Fruit fly (Drosophila melanogaster): ENCODE data around the gene SmD2.

The SmD2 gene

dm6 chr3R:6298828-6299227 lies 46.9 kb downstream of the SmD2 start, which contains the start of gene Osi14:
Gene Osi14 (plus strand): TSS chr3R:6299128.
- TF ChIP-seq HLH106 (tag; optimal IDR thresholded peaks at IDR 0.05) (no peak), N (GFP tag; optimal IDR thresholded peaks at IDR 0.05) (no peak), Hr78 (GFP tag; optimal IDR thresholded peaks at IDR 0.05) (no peak), CG32264 (GFP tag; optimal IDR thresholded peaks at IDR 0.05) (no peak), pan (optimal IDR thresholded peaks at IDR 0.05) (no peak), Vsx2 (GFP tag; optimal IDR thresholded peaks at IDR 0.05; ENCODE audit: partially characterized antibody) (no peak), foxo (GFP tag; optimal IDR thresholded peaks at IDR 0.05) (no peak), usp (GFP tag; optimal IDR thresholded peaks at IDR 0.05) (no peak), Hnf4 (GFP tag; optimal IDR thresholded peaks at IDR 0.05) (no peak), CrebA (GFP tag; optimal IDR thresholded peaks at IDR 0.05; ENCODE audit: borderline replicate concordance) (no peak), ey (GFP tag; optimal IDR thresholded peaks at IDR 0.05) (no peak), rgr (GFP tag; optimal IDR thresholded peaks at IDR 0.05) (no peak), Jra (GFP tag; optimal IDR thresholded peaks at IDR 0.05) (no peak), CG9705 (GFP tag; optimal IDR thresholded peaks at IDR 0.05) (no peak), lola (GFP tag; optimal IDR thresholded peaks at IDR 0.05) (no peak), jim (GFP tag; optimal IDR thresholded peaks at IDR 0.05) (no peak), Dfd (GFP tag; optimal IDR thresholded peaks at IDR 0.05) (no peak), Abd-B (GFP tag; optimal IDR thresholded peaks at IDR 0.05) (no peak)

DNA sequence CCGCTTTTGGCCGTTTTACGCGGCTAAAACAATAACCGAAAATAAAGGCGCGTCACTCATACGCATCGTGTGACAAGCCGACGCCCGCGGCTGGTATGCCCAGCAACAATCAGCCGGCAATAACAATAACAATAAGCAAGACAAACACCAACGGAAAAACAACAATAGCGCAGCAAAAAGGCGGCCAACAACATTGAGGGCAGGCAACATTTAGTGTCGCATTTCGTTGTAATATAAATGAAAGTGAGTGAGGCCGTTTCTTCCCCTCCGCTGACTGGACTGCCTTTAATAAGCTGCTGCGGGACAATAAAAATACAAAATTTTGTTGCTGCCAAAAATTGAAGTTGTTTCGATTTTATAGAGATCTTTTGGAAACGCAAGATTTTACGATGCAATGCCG lies 48.5 kb downstream of the SmD2 start:
- TF ChIP-seq HLH106 (tag; optimal IDR thresholded peaks at IDR 0.05) = no peak
- no peak for TF ChIP-seq jim (GFP tag; optimal IDR thresholded peaks at IDR 0.05)
- TF ChIP-seq psq (GFP tag; optimal IDR thresholded peaks at IDR 0.05) = no peak
- TF ChIP-seq OdsH (GFP tag; optimal IDR thresholded peaks at IDR 0.05) = no peak
- TF ChIP-seq Myc (optimal IDR thresholded peaks at IDR 0.05) = no peak
- TF ChIP-seq Dif (GFP tag; optimal IDR thresholded peaks at IDR 0.05; ENCODE audit: partially characterized antibody) = no peak
- TF ChIP-seq ey (GFP tag; optimal IDR thresholded peaks at IDR 0.05) = no peak
- no peak for TF ChIP-seq sage (GFP tag; optimal IDR thresholded peaks at IDR 0.05)
- TF ChIP-seq Mio (GFP tag; optimal IDR thresholded peaks at IDR 0.05) = no peak
- no peak for TF ChIP-seq br (GFP tag; optimal IDR thresholded peaks at IDR 0.05)

All from whole organism, wandering third instar larva.